Worm (Caenorhabditis elegans): Measurements from ENCODE around the gene dhhc-9.

- TF ChIP-seq unc-30 (tag; optimal IDR thresholded peaks at IDR 0.05) (no peak), Y116A8C.19 (tag; optimal IDR thresholded peaks at IDR 0.05; ENCODE audit: borderline replicate concordance) (no peak), rnt-1 (tag; optimal IDR thresholded peaks at IDR 0.05) (no peak), nhr-47 (tag; optimal IDR thresholded peaks at IDR 0.05) (no peak), unc-130 (tag; optimal IDR thresholded peaks at IDR 0.05) (no peak), blmp-1 (tag; optimal IDR thresholded peaks at IDR 0.05) (no peak), ama-1 (optimal IDR thresholded peaks at IDR 0.05) (no peak), ceh-82 (tag; optimal IDR thresholded peaks at IDR 0.05) (no peak), nhr-237 (tag; optimal IDR thresholded peaks at IDR 0.05) (no peak), egl-27 (tag; optimal IDR thresholded peaks at IDR 0.05) (no peak), nhr-28 (tag; optimal IDR thresholded peaks at IDR 0.05) (no peak)
Measured at ce11 chrX:2427404-2427803, 25.6 kb upstream of the dhhc-9 start, which contains the start of gene gcy-31.
